Worm (Caenorhabditis elegans): ENCODE data around the gene B0546.5.

Gene B0546.5

DNA sequence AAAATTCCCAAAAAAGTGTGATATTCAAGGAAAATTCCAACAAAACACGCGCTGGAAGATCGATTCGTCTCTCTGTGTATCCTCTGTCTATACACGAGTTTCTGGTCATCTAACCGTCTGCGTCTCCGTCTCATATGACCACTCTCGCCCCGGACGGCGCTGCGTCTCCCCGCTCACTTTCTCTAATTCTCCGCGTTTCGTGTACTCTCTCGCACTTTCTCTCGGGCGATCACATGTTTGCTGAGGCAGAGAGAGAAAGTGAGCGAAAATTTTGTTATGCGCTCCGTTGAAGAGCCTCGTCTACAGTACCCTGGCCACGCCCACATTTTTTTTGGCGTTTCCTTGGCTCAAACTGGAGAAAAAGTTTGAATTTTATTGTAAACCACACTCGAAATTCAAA lies 5.3 kb downstream of the B0546.5 start (continued):
- TF ChIP-seq snpc-4 (GFP tag; optimal IDR thresholded peaks at IDR 0.05) (no peak), snpc-4 (tag; optimal IDR thresholded peaks at IDR 0.05) (peak in 2 of 4 experiments; percentile 64 to 65), ztf-6 (GFP tag; IDR thresholded peaks at IDR 0.05) (no peak), snpc-3.4 (tag; optimal IDR thresholded peaks at IDR 0.05) (no peak), him-1 (tag; optimal IDR thresholded peaks at IDR 0.05) (no peak), sea-2 (GFP tag; IDR thresholded peaks at IDR 0.05) (no peak), aptf-3 (GFP tag; IDR thresholded peaks at IDR 0.05) (no peak), pha-4 (tag; optimal IDR thresholded peaks at IDR 0.05) (no peak), attf-3 (GFP tag; conservative IDR thresholded peaks at IDR 0.05) (peak; percentile 61; the same call in 1 of the 2 replicates)

DNA sequence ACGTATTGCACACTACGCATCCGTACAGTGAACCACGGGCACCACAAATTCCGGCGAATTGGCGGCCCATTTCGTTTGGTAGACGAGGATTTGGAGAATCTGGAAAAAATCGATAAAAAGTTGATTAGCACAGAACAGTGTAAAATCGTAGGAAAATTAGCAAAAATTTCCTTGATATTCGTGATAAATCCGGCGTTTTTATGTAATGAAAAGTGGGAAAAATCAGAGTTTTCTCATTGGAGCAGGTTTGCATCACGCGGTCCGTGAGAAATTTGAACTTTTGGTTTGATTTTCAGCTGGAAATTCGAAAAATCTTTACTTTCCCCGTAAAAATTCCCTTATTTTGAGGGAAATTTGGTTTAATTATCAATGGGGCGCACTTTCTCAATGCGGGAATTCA lies 5.9 kb downstream of the B0546.5 start, which contains the start of gene B0546.4:
B0546.4 (minus strand) TSS at position 101 of the 400 bp plus-strand sequence.
- TF ChIP-seq K11D2.4 (GFP tag; IDR thresholded peaks at IDR 0.05), result no peak
- TF ChIP-seq ceh-27 (GFP tag; optimal IDR thresholded peaks at IDR 0.05), result no peak
- no peak for TF ChIP-seq zim-3 (tag; optimal IDR thresholded peaks at IDR 0.05)
- no peak for TF ChIP-seq F39B2.1 (GFP tag; IDR thresholded peaks at IDR 0.05)
- TF ChIP-seq madf-10 (tag; optimal IDR thresholded peaks at IDR 0.05), result no peak
- TF ChIP-seq efl-1 (GFP tag; optimal IDR thresholded peaks at IDR 0.05), result no peak
- TF ChIP-seq hmg-20 (GFP tag; IDR thresholded peaks at IDR 0.05), result no peak
- no peak for TF ChIP-seq F10E7.11 (tag; optimal IDR thresholded peaks at IDR 0.05)
- no peak for TF ChIP-seq cebp-2 (GFP tag; IDR thresholded peaks at IDR 0.05)
- TF ChIP-seq ztf-28 (GFP tag; IDR thresholded peaks at IDR 0.05), result no peak
- TF ChIP-seq snpc-4 (GFP tag; optimal IDR thresholded peaks at IDR 0.05), result no peak
- TF ChIP-seq snpc-4 (tag; optimal IDR thresholded peaks at IDR 0.05), result no peak
- no peak for TF ChIP-seq somi-1 (GFP tag; optimal IDR thresholded peaks at IDR 0.05)
- TF ChIP-seq sea-2 (GFP tag; IDR thresholded peaks at IDR 0.05), result no peak
- TF ChIP-seq Y53G8AR.9 (GFP tag; conservative IDR thresholded peaks at IDR 0.05), result no peak
- TF ChIP-seq atf-7 (tag; optimal IDR thresholded peaks at IDR 0.05), result no peak
- no peak for TF ChIP-seq F55B11.4 (tag; optimal IDR thresholded peaks at IDR 0.05; ENCODE audit: borderline replicate concordance, insufficient read depth)
- TF ChIP-seq ccch-3 (GFP tag; optimal IDR thresholded peaks at IDR 0.05), result no peak

DNA sequence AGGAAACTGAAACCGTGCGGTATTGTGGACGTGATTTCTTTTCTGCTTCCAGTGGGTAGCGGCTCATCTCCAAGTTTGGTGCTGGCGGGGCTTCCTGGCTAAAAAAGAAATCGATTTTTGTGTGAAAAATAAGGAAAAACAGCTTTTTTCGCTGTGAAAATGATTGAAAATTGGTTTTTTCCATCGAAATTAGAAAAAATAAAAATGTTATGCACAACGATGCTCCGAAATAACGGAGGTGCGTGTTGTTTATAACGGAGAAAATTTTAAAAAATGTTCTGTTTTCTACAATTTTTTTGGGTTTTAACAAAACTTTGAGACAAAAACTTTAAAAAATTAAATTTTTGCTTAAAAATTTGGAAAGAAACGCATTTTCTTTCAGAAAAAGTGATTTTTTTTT lies 6.7 kb downstream of the B0546.5 start:
- TF ChIP-seq attf-3 (GFP tag; conservative IDR thresholded peaks at IDR 0.05), result peak; percentile 65; the same call in 1 of the 2 replicates
- no peak for TF ChIP-seq ztf-3 (GFP tag; optimal IDR thresholded peaks at IDR 0.05)
- TF ChIP-seq Y67H2A.10 (GFP tag; conservative IDR thresholded peaks at IDR 0.05), result no peak
- no peak for TF ChIP-seq ets-4 (GFP tag; optimal IDR thresholded peaks at IDR 0.05)

DNA sequence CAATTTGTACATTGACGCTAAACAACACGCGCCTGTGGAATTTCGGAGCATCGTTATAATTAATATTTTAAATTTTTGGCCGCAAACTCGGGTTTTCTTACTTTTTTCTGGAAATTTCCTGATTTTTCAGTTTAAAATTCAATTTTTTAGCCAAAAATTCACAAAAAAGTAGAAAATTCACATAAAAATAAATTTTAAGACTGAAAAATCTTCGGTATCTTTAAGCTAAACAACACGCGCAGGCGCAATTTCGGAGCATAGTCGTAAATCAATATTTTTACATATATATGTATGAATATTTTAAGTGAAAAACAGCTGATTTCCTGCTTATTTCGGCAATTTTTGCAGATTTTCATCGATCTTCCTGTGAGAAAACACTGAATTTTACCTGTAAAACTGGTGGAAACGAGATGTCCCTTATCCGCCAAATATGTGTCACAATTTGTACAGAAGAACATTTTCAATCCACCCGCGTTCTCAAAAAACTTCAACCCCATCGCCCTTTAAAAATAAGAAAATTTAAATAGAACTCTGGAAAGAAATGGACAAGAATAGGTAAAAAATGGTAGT lies 7.5 kb downstream of the B0546.5 start, which contains the start of gene B0546.3:
B0546.3 (minus strand) TSS at position 504 of the 570 bp plus-strand sequence.
- no peak for TF ChIP-seq K11D2.4 (GFP tag; IDR thresholded peaks at IDR 0.05)
- 0 out of 2 replicates have a peak, but pooled peaks have one; percentile 57 for TF ChIP-seq nfyb-1 (GFP tag; IDR thresholded peaks at IDR 0.05)
- TF ChIP-seq sdz-38 (tag; optimal IDR thresholded peaks at IDR 0.05), result no peak
- 0 out of 2 replicates have a peak, but pooled peaks have one; percentile 34 for TF ChIP-seq Y53G8AR.9 (GFP tag; conservative IDR thresholded peaks at IDR 0.05)
- TF ChIP-seq attf-3 (GFP tag; conservative IDR thresholded peaks at IDR 0.05), result peak; percentile 30; the same call in 1 of the 2 replicates
- TF ChIP-seq ztf-18 (tag; optimal IDR thresholded peaks at IDR 0.05), result no peak
- TF ChIP-seq repo-1 (tag; optimal IDR thresholded peaks at IDR 0.05), result peak; percentile 54
- no peak for TF ChIP-seq tbx-9 (tag; optimal IDR thresholded peaks at IDR 0.05; ENCODE audit: borderline replicate concordance)
- TF ChIP-seq akir-1 (GFP tag; optimal IDR thresholded peaks at IDR 0.05), result no peak
- 0 out of 2 replicates have a peak, but pooled peaks have one; percentile 29 for TF ChIP-seq B0336.3 (GFP tag; IDR thresholded peaks at IDR 0.05)
- no peak for TF ChIP-seq xnd-1 (tag; optimal IDR thresholded peaks at IDR 0.05)
- TF ChIP-seq ekl-4 (GFP tag; IDR thresholded peaks at IDR 0.05), result peak; percentile 47; the same call in 1 of the 2 replicates
- no peak for TF ChIP-seq tlf-1 (GFP tag; optimal IDR thresholded peaks at IDR 0.05)
- peak; percentile 63 for TF ChIP-seq ztf-26 (tag; optimal IDR thresholded peaks at IDR 0.05)
- TF ChIP-seq Y56A3A.18 (GFP tag; IDR thresholded peaks at IDR 0.05), result no peak
- TF ChIP-seq F55B11.4 (tag; optimal IDR thresholded peaks at IDR 0.05; ENCODE audit: borderline replicate concordance, insufficient read depth), result no peak
- peak; percentile 39 for TF ChIP-seq chd-7 (tag; optimal IDR thresholded peaks at IDR 0.05)
- TF ChIP-seq F57C9.4 (tag; optimal IDR thresholded peaks at IDR 0.05), result peak; percentile 59
- 0 out of 2 replicates have a peak, but pooled peaks have one; percentile 10 for TF ChIP-seq dox-1 (GFP tag; IDR thresholded peaks at IDR 0.05)
- 0 out of 2 replicates have a peak, but pooled peaks have one; percentile 25 for TF ChIP-seq madf-6 (GFP tag; IDR thresholded peaks at IDR 0.05)
- no peak for TF ChIP-seq snpc-4 (GFP tag; optimal IDR thresholded peaks at IDR 0.05)
- TF ChIP-seq snpc-4 (tag; optimal IDR thresholded peaks at IDR 0.05), result peak in 1 of 4 experiments; percentile 11
